Fruit fly (Drosophila melanogaster) whole organism, embryonic: ENCODE data around the gene dimm.

ENCODE experiments used
- Ada2b ChIP-seq: fragments of 200-800 bp; sonication (Bioruptor generic); IDR thresholded peaks from 2 replicates; pipeline ENCODE4 v1.3.6; 2022; ENCODE audit warnings: missing biosample characterization, missing genetic modification characterization
- Antp ChIP-seq: fragments of 200-800 bp; sonication (Bioruptor generic); optimal IDR thresholded peaks from 3 replicates; lab custom pipeline; 2016; ENCODE audit warnings: missing biosample characterization, missing genetic modification characterization
- Blimp-1 ChIP-seq: fragments of 200-800 bp; sonication (Bioruptor generic); optimal IDR thresholded peaks from 3 replicates; lab custom pipeline; 2018; ENCODE audit warnings: missing biosample characterization, missing genetic modification characterization, mild to moderate bottlenecking, moderate library complexity, missing genetic modification reagents
- CG10274 ChIP-seq: fragments of 200-800 bp; sonication (Bioruptor generic); optimal IDR thresholded peaks from 3 replicates; lab custom pipeline; 2017; ENCODE audit warnings: missing biosample characterization, mild to moderate bottlenecking, missing genetic modification characterization
- CG10979 ChIP-seq: fragments of 200-800 bp; sonication (Bioruptor generic); optimal IDR thresholded peaks from 2 replicates; lab custom pipeline; 2018; ENCODE audit warnings: missing biosample characterization, mild to moderate bottlenecking, missing genetic modification characterization, moderate library complexity
- CG11085 ChIP-seq: fragments of 200-800 bp; sonication (Bioruptor generic); IDR thresholded peaks from 2 replicates; pipeline ENCODE4 v1.3.6; 2022; ENCODE audit warnings: missing biosample characterization, missing genetic modification characterization
- CG11093 ChIP-seq: fragments of 200-800 bp; sonication (Bioruptor generic); IDR thresholded peaks from 3 replicates; pipeline ENCODE4 v1.3.6; 2022; ENCODE audit warnings: missing biosample characterization, missing genetic modification characterization
- CG11504 ChIP-seq: fragments of 200-800 bp; sonication (Bioruptor generic); optimal IDR thresholded peaks from 3 replicates; lab custom pipeline; 2019; ENCODE audit warnings: missing biosample characterization, mild to moderate bottlenecking, missing genetic modification characterization, moderate library complexity
- CG12769 ChIP-seq: fragments of 200-800 bp; sonication (Bioruptor generic); optimal IDR thresholded peaks from 2 replicates; lab custom pipeline; 2019; ENCODE audit warnings: missing biosample characterization, mild to moderate bottlenecking, missing genetic modification characterization, moderate library complexity
- CG12942 ChIP-seq: fragments of 200-800 bp; sonication (Bioruptor generic); optimal IDR thresholded peaks from 3 replicates; lab custom pipeline; 2016; ENCODE audit warnings: missing biosample characterization, missing genetic modification characterization
- CG16813 ChIP-seq: fragments of 200-800 bp; sonication (Bioruptor generic); IDR thresholded peaks from 3 replicates; pipeline ENCODE4 v1.3.6; 2022; ENCODE audit warnings: missing biosample characterization, missing genetic modification characterization; ENCODE audit not compliant: partially characterized antibody
- CG3407 ChIP-seq: fragments of 200-800 bp; sonication (Bioruptor generic); optimal IDR thresholded peaks from 2 replicates; lab custom pipeline; 2018; ENCODE audit warnings: missing biosample characterization, mild to moderate bottlenecking, missing genetic modification characterization
- CG34376 ChIP-seq: fragments of 200-800 bp; sonication (Bioruptor generic); optimal IDR thresholded peaks from 2 replicates; lab custom pipeline; 2018; ENCODE audit warnings: missing biosample characterization, mild to moderate bottlenecking, missing genetic modification characterization
- CG3847 ChIP-seq: fragments of 200-800 bp; sonication (Bioruptor generic); IDR thresholded peaks from 2 replicates; pipeline ENCODE4 v1.3.6; 2022; ENCODE audit warnings: missing biosample characterization, missing genetic modification characterization
- CG4424 ChIP-seq: fragments of 200-800 bp; sonication (Bioruptor generic); optimal IDR thresholded peaks from 3 replicates; lab custom pipeline; 2016; ENCODE audit warnings: missing biosample characterization, missing genetic modification characterization
- CG4820 ChIP-seq: fragments of 200-800 bp; sonication (Bioruptor generic); optimal IDR thresholded peaks from 3 replicates; lab custom pipeline; 2016; ENCODE audit warnings: missing biosample characterization, missing genetic modification characterization
- CG6654 ChIP-seq: fragments of 200-800 bp; sonication (Bioruptor generic); optimal IDR thresholded peaks from 2 replicates; lab custom pipeline; 2017; ENCODE audit warnings: missing biosample characterization, mild to moderate bottlenecking, missing genetic modification characterization
- CG8359 ChIP-seq: fragments of 200-800 bp; sonication (Bioruptor generic); optimal IDR thresholded peaks from 2 replicates; lab custom pipeline; 2017; ENCODE audit warnings: missing biosample characterization, mild to moderate bottlenecking, missing genetic modification characterization, borderline replicate concordance
- CG8388 ChIP-seq: fragments of 200-800 bp; sonication (Bioruptor generic); optimal IDR thresholded peaks from 2 replicates; lab custom pipeline; 2019; ENCODE audit warnings: missing biosample characterization, mild to moderate bottlenecking, missing genetic modification characterization, moderate library complexity
- CG9215 ChIP-seq: fragments of 200-800 bp; sonication (Bioruptor generic); IDR thresholded peaks from 2 replicates; pipeline ENCODE4 v1.3.6; 2022; ENCODE audit warnings: missing biosample characterization, missing genetic modification characterization
- CkIIα-i1 ChIP-seq: fragments of 200-800 bp; sonication (Bioruptor generic); IDR thresholded peaks from 2 replicates; pipeline ENCODE4 v1.3.6; 2022; ENCODE audit warnings: missing biosample characterization, missing genetic modification characterization
- D19B ChIP-seq: fragments of 200-800 bp; sonication (Bioruptor generic); optimal IDR thresholded peaks from 2 replicates; lab custom pipeline; 2017; ENCODE audit warnings: missing biosample characterization, mild to moderate bottlenecking, missing genetic modification characterization
- Dp ChIP-seq: fragments of 200-800 bp; sonication (Bioruptor generic); optimal IDR thresholded peaks from 2 replicates; lab custom pipeline; 2018; ENCODE audit warnings: missing biosample characterization, mild to moderate bottlenecking, missing genetic modification characterization, moderate library complexity
- Dref ChIP-seq: fragments of 200-800 bp; sonication (Bioruptor generic); IDR thresholded peaks from 2 replicates; pipeline ENCODE4 v1.3.6; 2022; ENCODE audit warnings: missing biosample characterization, missing genetic modification characterization
- ERR ChIP-seq: fragments of 200-800 bp; sonication (Bioruptor generic); optimal IDR thresholded peaks from 2 replicates; lab custom pipeline; 2016; ENCODE audit warnings: missing biosample characterization, missing genetic modification characterization
- Fer1 ChIP-seq: fragments of 200-800 bp; sonication (Bioruptor generic); optimal IDR thresholded peaks from 2 replicates; lab custom pipeline; 2017; ENCODE audit warnings: missing biosample characterization, mild to moderate bottlenecking, missing genetic modification characterization
- H15 ChIP-seq: fragments of 200-800 bp; sonication (Bioruptor generic); IDR thresholded peaks from 3 replicates; pipeline ENCODE4 v1.3.6; 2022; ENCODE audit warnings: missing biosample characterization, missing genetic modification characterization
- HLH3B ChIP-seq: fragments of 200-800 bp; sonication (Bioruptor generic); IDR thresholded peaks from 2 replicates; pipeline ENCODE4 v1.3.6; 2022; ENCODE audit warnings: missing biosample characterization, missing genetic modification characterization
- Hr78 ChIP-seq, 2 experiments: fragments of 200-800 bp in 1 of 2; fragments of >200 bp in 1 of 2; sonication (Bioruptor generic) in 1 of 2; optimal IDR thresholded peaks; 2 replicates each; lab custom pipeline; 2017 to 2019; ENCODE audit warnings: missing biosample characterization in 2 of 2, missing genetic modification characterization in 2 of 2, mild to moderate bottlenecking in 1 of 2, moderate library complexity in 1 of 2
- Mad ChIP-seq: fragments of 200-800 bp; sonication (Bioruptor generic); optimal IDR thresholded peaks from 2 replicates; lab custom pipeline; 2016; ENCODE audit warnings: missing biosample characterization, missing genetic modification characterization
- Max ChIP-seq: fragments of 200-800 bp; sonication (Bioruptor generic); optimal IDR thresholded peaks from 2 replicates; lab custom pipeline; 2016; ENCODE audit warnings: missing biosample characterization, mild to moderate bottlenecking, missing genetic modification characterization
- Mes4 ChIP-seq: fragments of 200-800 bp; sonication (Bioruptor generic); optimal IDR thresholded peaks from 2 replicates; lab custom pipeline; 2016; ENCODE audit warnings: missing biosample characterization, missing genetic modification characterization
- Pdp1 ChIP-seq, 2 experiments: fragments of 200-800 bp; sonication (Bioruptor generic); optimal IDR thresholded peaks; 3 replicates each; lab custom pipeline; 2016; ENCODE audit warnings: missing biosample characterization in 2 of 2, missing genetic modification characterization in 2 of 2, mild to moderate bottlenecking in 1 of 2, moderate library complexity in 1 of 2
- Trl ChIP-seq, 3 experiments: fragments of >200 bp in 2 of 3; fragments of 200-800 bp in 1 of 3; sonication (Bioruptor generic) in 1 of 3; optimal IDR thresholded peaks; 2 replicates in 1 of 3; 3 replicates in 2 of 3; lab custom pipeline; 2016 to 2017; ENCODE audit warnings: missing biosample characterization in 1 of 3, missing genetic modification characterization in 1 of 3
- aop ChIP-seq: fragments of 200-800 bp; sonication (Bioruptor generic); IDR thresholded peaks from 2 replicates; pipeline ENCODE4 v1.3.6; 2022; ENCODE audit warnings: missing biosample characterization, missing genetic modification characterization
- ase ChIP-seq: fragments of 200-800 bp; sonication (Bioruptor generic); IDR thresholded peaks from 3 replicates; pipeline ENCODE4 v1.3.6; 2022; ENCODE audit warnings: missing biosample characterization, missing genetic modification characterization
- cato ChIP-seq: fragments of 200-800 bp; sonication (Bioruptor generic); optimal IDR thresholded peaks from 2 replicates; lab custom pipeline; 2016; ENCODE audit warnings: missing biosample characterization, missing genetic modification characterization, borderline replicate concordance
- caup ChIP-seq: fragments of 200-800 bp; sonication (Bioruptor generic); optimal IDR thresholded peaks from 3 replicates; lab custom pipeline; 2017; ENCODE audit warnings: missing biosample characterization, mild to moderate bottlenecking, missing genetic modification characterization, moderate library complexity; ENCODE audit not compliant: severe bottlenecking
- crol ChIP-seq: fragments of 200-800 bp; sonication (Bioruptor generic); IDR thresholded peaks from 2 replicates; pipeline ENCODE4 v1.3.6; 2022; ENCODE audit warnings: missing biosample characterization, missing genetic modification characterization
- gce ChIP-seq: fragments of 200-800 bp; sonication (Bioruptor generic); IDR thresholded peaks from 3 replicates; pipeline ENCODE4 v1.3.6; 2022; ENCODE audit warnings: missing biosample characterization, missing genetic modification characterization
- gem ChIP-seq: fragments of 200-800 bp; sonication (Bioruptor generic); optimal IDR thresholded peaks from 2 replicates; lab custom pipeline; 2019; ENCODE audit warnings: missing biosample characterization, mild to moderate bottlenecking, missing genetic modification characterization, moderate library complexity
- hbn ChIP-seq: fragments of 200-800 bp; sonication (Bioruptor generic); IDR thresholded peaks from 2 replicates; pipeline ENCODE4 v1.3.6; 2022; ENCODE audit warnings: missing biosample characterization, missing genetic modification characterization; ENCODE audit not compliant: partially characterized antibody
- knrl ChIP-seq: fragments of 200-800 bp; sonication (Bioruptor generic); IDR thresholded peaks from 3 replicates; pipeline ENCODE4 v1.3.6; 2022; ENCODE audit warnings: missing biosample characterization, missing genetic modification characterization; ENCODE audit not compliant: partially characterized antibody
- nau ChIP-seq: fragments of 200-800 bp; sonication (Bioruptor generic); optimal IDR thresholded peaks from 3 replicates; lab custom pipeline; 2017; ENCODE audit warnings: missing biosample characterization, mild to moderate bottlenecking, missing genetic modification characterization, missing genetic modification reagents
- nom ChIP-seq: fragments of 200-800 bp; sonication (Bioruptor generic); optimal IDR thresholded peaks from 2 replicates; lab custom pipeline; 2017; ENCODE audit warnings: missing biosample characterization, missing genetic modification characterization, mild to moderate bottlenecking, moderate library complexity, missing genetic modification reagents
- onecut ChIP-seq: fragments of 200-800 bp; sonication (Bioruptor generic); IDR thresholded peaks from 2 replicates; pipeline ENCODE4 v1.3.6; 2022; ENCODE audit warnings: missing biosample characterization, missing genetic modification characterization
- pho ChIP-seq: fragments of 200-800 bp; sonication (Bioruptor generic); optimal IDR thresholded peaks from 2 replicates; lab custom pipeline; 2016; ENCODE audit warnings: missing biosample characterization, missing genetic modification characterization
- sr ChIP-seq: fragments of 200-800 bp; sonication (Bioruptor generic); IDR thresholded peaks from 3 replicates; pipeline ENCODE4 v1.3.6; 2022; ENCODE audit warnings: missing biosample characterization, missing genetic modification characterization
- stc ChIP-seq: fragments of 200-800 bp; sonication (Bioruptor generic); IDR thresholded peaks from 2 replicates; pipeline ENCODE4 v1.3.6; 2022; ENCODE audit warnings: missing biosample characterization, missing genetic modification characterization
- trh ChIP-seq: fragments of 200-800 bp; sonication (Bioruptor generic); optimal IDR thresholded peaks from 2 replicates; lab custom pipeline; 2016; ENCODE audit warnings: missing biosample characterization, missing genetic modification characterization

Gene dimm

dm6 chr2L:21313909-21314400 lies 17.6 kb upstream of the dimm start, which contains the start of gene CG46314 (continued):
- TF ChIP-seq Hr78 (GFP tag; optimal IDR thresholded peaks at IDR 0.05; lab: Kevin White, UChicago) (no peak), CkIIα-i1 (GFP tag; lab: Robert Waterston, UW) (no peak), cato (GFP tag; lab: Kevin White, UChicago) (no peak), caup (GFP tag; lab: Kevin White, UChicago) (no peak), Mad (GFP tag; lab: Kevin White, UChicago) (no peak), CG3847 (no peak), Max (GFP tag; lab: Kevin White, UChicago) (no peak), CG10979 (tag; lab: Kevin White, UChicago) (no peak), pho (GFP tag; lab: Kevin White, UChicago) (no peak), CG34376 (peak; percentile 79), stc (no peak), CG11504 (tag; lab: Kevin White, UChicago) (peak; percentile 48), CG11093 (GFP tag; lab: Robert Waterston, UW) (no peak), trh (GFP tag; lab: Kevin White, UChicago) (no peak), CG16813 (GFP tag; lab: Robert Waterston, UW) (no peak), CG4820 (GFP tag; lab: Kevin White, UChicago) (no peak), CG8388 (GFP tag; lab: Kevin White, UChicago) (no peak), Dp (no peak), Fer1 (GFP tag; lab: Kevin White, UChicago) (peak; percentile 30), knrl (GFP tag; lab: Robert Waterston, UW) (no peak), Antp (no peak), hbn (GFP tag; lab: Robert Waterston, UW) (no peak), CG12942 (no peak), CG9215 (no peak), CG10274 (GFP tag; lab: Kevin White, UChicago) (no peak), CG3407 (GFP tag; lab: Kevin White, UChicago) (no peak), H15 (GFP tag; lab: Robert Waterston, UW) (no peak), aop (GFP tag; lab: Robert Waterston, UW) (no peak), Blimp-1 (no peak), CG6654 (GFP tag; lab: Kevin White, UChicago) (no peak), nau (no peak), CG4424 (GFP tag; lab: Kevin White, UChicago) (peak; percentile 24), Ada2b (GFP tag; lab: Robert Waterston, UW) (peak; percentile 30; the same call in 1 of the 2 replicates), Mes4 (GFP tag; lab: Kevin White, UChicago) (no peak), crol (no peak), gem (tag; lab: Kevin White, UChicago) (peak; percentile 4), D19B (GFP tag; lab: Kevin White, UChicago) (peak; percentile 6), nom (GFP tag; lab: Kevin White, UChicago) (peak; percentile 64), ase (GFP tag; lab: Robert Waterston, UW) (no peak), CG8359 (GFP tag; lab: Kevin White, UChicago) (no peak), onecut (GFP tag; lab: Robert Waterston, UW) (no peak), ERR (GFP tag; lab: Kevin White, UChicago) (no peak), CG12769 (peak; percentile 11), Pdp1 (GFP tag; optimal IDR thresholded peaks at IDR 0.05; lab: Kevin White, UChicago) (no peak), sr (GFP tag; lab: Robert Waterston, UW) (no peak), Dref (no peak), CG11085 (GFP tag; lab: Robert Waterston, UW) (no peak), gce (no peak), Trl (optimal IDR thresholded peaks at IDR 0.05; lab: Kevin White, UChicago) (peak; percentile 40 to 67), Trl (GFP tag; optimal IDR thresholded peaks at IDR 0.05; lab: Kevin White, UChicago) (no peak), HLH3B (no peak)
